Worm (Caenorhabditis elegans) whole organism, early embryonic: ENCODE results near the gene Y42A5A.5.

ENCODE experiments used
- B0310.2 ChIP-seq: sonication (generic microtip); optimal IDR thresholded peaks from 2 replicates; lab custom pipeline; 2016; ENCODE audit warnings: mild to moderate bottlenecking, missing genetic modification characterization, missing compliant biosample characterization
- F13C5.2 ChIP-seq: sonication (generic microtip); optimal IDR thresholded peaks from 2 replicates; lab custom pipeline; 2017; ENCODE audit warnings: mild to moderate bottlenecking, missing genetic modification characterization, inconsistent platforms, missing compliant biosample characterization
- aly-1 ChIP-seq: sonication (generic microtip); optimal IDR thresholded peaks from 2 replicates; lab custom pipeline; 2016; ENCODE audit warnings: missing genetic modification characterization, missing compliant biosample characterization
- ama-1 ChIP-seq: fragments of 150-350 bp; optimal IDR thresholded peaks from 2 replicates; lab custom pipeline; 2014
- ceh-13 ChIP-seq: fragments of 200-800 bp; sonication (Bioruptor generic); optimal IDR thresholded peaks from 2 replicates; lab custom pipeline; 2018; ENCODE audit warnings: mild to moderate bottlenecking, missing genetic modification characterization, missing compliant biosample characterization
- ceh-36 ChIP-seq: sonication (generic microtip); optimal IDR thresholded peaks from 2 replicates; lab custom pipeline; 2016; ENCODE audit warnings: missing genetic modification characterization, inconsistent platforms, missing compliant biosample characterization
- ets-7 ChIP-seq: sonication (generic microtip); optimal IDR thresholded peaks from 2 replicates; lab custom pipeline; 2016; ENCODE audit warnings: missing genotype, missing genetic modification characterization, missing compliant biosample characterization
- flt-1 ChIP-seq: fragments of 200-800 bp; sonication (Bioruptor generic); IDR thresholded peaks from 2 replicates; pipeline ENCODE4 v1.3.6; 2022; ENCODE audit warnings: missing genetic modification characterization, missing compliant biosample characterization
- hmbx-1 ChIP-seq: sonication (generic microtip); optimal IDR thresholded peaks from 2 replicates; lab custom pipeline; 2016; ENCODE audit warnings: mild to moderate bottlenecking, missing genetic modification characterization, missing compliant biosample characterization
- hmg-4 ChIP-seq: fragments of 200-800 bp; sonication (Bioruptor generic); optimal IDR thresholded peaks from 2 replicates; lab custom pipeline; 2018; ENCODE audit warnings: mild to moderate bottlenecking, missing genetic modification characterization, missing compliant biosample characterization
- hnd-1 ChIP-seq: sonication (generic microtip); optimal IDR thresholded peaks from 2 replicates; lab custom pipeline; 2016; ENCODE audit warnings: missing genetic modification characterization, missing compliant biosample characterization
- pes-1 ChIP-seq: fragments of 200-800 bp; sonication (Bioruptor generic); IDR thresholded peaks from 2 replicates; pipeline ENCODE4 v1.3.6; 2022; ENCODE audit warnings: missing genetic modification reagents, missing genetic modification characterization, missing compliant biosample characterization
- scrt-1 ChIP-seq: fragments of 200-800 bp; sonication (Bioruptor generic); IDR thresholded peaks from 2 replicates; pipeline ENCODE4 v1.3.6; 2022; ENCODE audit warnings: missing genetic modification characterization, missing compliant biosample characterization
- sea-1 ChIP-seq: fragments of 200-800 bp; sonication (Bioruptor generic); conservative IDR thresholded peaks from 2 replicates; pipeline ENCODE4 v1.3.6; 2022; ENCODE audit warnings: missing genetic modification characterization, missing compliant biosample characterization
- tbx-11 ChIP-seq: fragments of 200-800 bp; sonication (Bioruptor generic); IDR thresholded peaks from 2 replicates; pipeline ENCODE4 v1.3.6; 2022; ENCODE audit warnings: missing genetic modification characterization, missing compliant biosample characterization
- tbx-37 ChIP-seq: fragments of 200-800 bp; sonication (Bioruptor generic); conservative IDR thresholded peaks from 2 replicates; pipeline ENCODE4 v1.3.6; 2022; ENCODE audit warnings: missing genetic modification reagents, missing genetic modification characterization, missing compliant biosample characterization
- tra-4 ChIP-seq: sonication (generic microtip); optimal IDR thresholded peaks from 2 replicates; lab custom pipeline; 2017; ENCODE audit warnings: missing genetic modification characterization, missing compliant biosample characterization

Gene Y42A5A.5

DNA sequence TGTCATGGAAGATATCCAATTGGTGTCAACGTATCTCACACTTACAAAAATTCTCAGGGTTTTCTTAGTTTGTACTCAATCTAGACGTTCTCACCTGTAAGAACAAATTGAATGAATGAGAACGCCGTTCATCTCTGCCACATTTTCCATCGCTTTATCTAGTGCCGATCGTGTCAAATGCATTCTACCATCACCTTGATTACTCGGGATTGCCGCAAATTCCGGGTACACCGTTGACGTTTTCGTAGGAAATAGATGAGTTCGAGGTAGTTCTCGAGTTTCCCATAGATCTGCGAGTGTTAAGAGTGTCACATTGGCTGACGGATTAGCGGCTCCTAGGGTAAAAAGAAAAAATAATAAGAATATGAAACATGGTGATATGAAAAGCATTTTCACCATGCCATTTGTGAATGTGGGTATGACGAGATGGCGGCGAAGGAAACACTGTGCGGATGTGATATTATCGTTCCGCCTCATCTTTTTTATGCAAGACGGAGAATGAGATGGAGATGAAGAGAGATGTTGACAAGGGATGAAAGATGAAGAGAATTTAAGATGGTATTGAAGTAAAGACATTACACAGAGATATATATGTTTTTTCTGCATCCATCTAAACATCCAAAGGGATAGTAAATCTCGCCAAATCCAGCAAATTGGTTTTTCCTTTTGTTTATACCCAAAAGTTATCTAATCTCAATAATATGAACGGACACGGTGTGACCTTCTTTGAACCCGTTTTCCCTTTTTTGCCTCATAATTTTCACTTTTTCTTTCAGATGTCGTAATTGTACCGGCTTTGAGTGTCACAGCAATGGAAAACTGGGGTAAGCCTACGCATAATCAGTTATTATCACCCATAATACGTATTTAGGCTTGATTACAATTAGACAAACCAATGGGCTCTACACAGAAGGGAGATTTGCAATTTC, 16.1 kb downstream of the Y42A5A.5 start, which contains the start of gene lact-8:
TSS of gene lact-8 (minus strand) at position 445 of the 929 bp plus-strand sequence.
- TF ChIP-seq flt-1 (no peak), tbx-11 (GFP tag; lab: Robert Waterston, UW) (no peak), scrt-1 (GFP tag; lab: Robert Waterston, UW) (no peak), ama-1 (lab: Kevin White, UChicago) (no peak), ceh-13 (no peak), hmg-4 (GFP tag; lab: Kevin White, UChicago) (no peak), pes-1 (GFP tag; lab: Robert Waterston, UW) (no peak), B0310.2 (no peak), hmbx-1 (tag; lab: Kevin White, UChicago) (no peak), aly-1 (tag; lab: Kevin White, UChicago) (no peak), F13C5.2 (no peak), ceh-36 (no peak), tbx-37 (GFP tag; lab: Robert Waterston, UW) (no peak), sea-1 (no peak), hnd-1 (tag; lab: Kevin White, UChicago) (no peak), ets-7 (tag; lab: Kevin White, UChicago) (no peak), tra-4 (tag; lab: Kevin White, UChicago) (no peak)

DNA sequence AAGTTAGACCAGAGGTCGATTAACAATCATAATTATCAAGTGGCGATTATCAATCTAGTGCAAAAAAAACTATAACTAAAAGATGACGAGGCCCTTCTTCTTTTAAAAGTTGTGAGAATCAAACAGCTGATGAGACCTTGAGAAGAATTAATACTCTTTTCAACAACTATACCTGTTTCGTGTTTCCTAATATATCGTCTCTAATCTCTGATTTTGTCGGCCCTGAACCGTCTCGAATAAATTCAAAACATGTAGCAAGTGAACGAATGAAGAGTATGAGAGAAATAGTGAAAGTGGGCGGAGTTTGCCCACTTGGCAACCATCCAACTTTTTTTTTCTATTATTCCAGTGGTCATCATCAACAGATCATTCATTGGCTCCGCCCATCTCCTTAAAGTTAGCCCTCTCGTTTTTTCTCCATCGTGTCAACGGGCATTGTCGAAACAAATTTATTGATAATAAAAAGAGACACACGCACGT, 22.0 kb downstream of the Y42A5A.5 start, which contains the start of gene Y42A5A.1:
TSS of gene Y42A5A.1 (plus strand) at position 430 of the 480 bp plus-strand sequence.
- TF ChIP-seq ceh-36, result no peak
- no peak for TF ChIP-seq hnd-1 (tag; lab: Kevin White, UChicago)
- TF ChIP-seq tbx-11 (GFP tag; lab: Robert Waterston, UW), result no peak
- no peak for TF ChIP-seq F13C5.2
- TF ChIP-seq tra-4 (tag; lab: Kevin White, UChicago), result no peak
- no peak for TF ChIP-seq tbx-37 (GFP tag; lab: Robert Waterston, UW)
- no peak for TF ChIP-seq scrt-1 (GFP tag; lab: Robert Waterston, UW)
- no peak for TF ChIP-seq ama-1 (lab: Kevin White, UChicago)
- no peak for TF ChIP-seq pes-1 (GFP tag; lab: Robert Waterston, UW)
- TF ChIP-seq hmbx-1 (tag; lab: Kevin White, UChicago), result no peak
- TF ChIP-seq ceh-13, result no peak
- TF ChIP-seq ets-7 (tag; lab: Kevin White, UChicago), result no peak
- TF ChIP-seq flt-1, result no peak
- TF ChIP-seq sea-1, result no peak
- TF ChIP-seq hmg-4 (GFP tag; lab: Kevin White, UChicago), result no peak
- no peak for TF ChIP-seq aly-1 (tag; lab: Kevin White, UChicago)
- TF ChIP-seq B0310.2, result no peak

DNA sequence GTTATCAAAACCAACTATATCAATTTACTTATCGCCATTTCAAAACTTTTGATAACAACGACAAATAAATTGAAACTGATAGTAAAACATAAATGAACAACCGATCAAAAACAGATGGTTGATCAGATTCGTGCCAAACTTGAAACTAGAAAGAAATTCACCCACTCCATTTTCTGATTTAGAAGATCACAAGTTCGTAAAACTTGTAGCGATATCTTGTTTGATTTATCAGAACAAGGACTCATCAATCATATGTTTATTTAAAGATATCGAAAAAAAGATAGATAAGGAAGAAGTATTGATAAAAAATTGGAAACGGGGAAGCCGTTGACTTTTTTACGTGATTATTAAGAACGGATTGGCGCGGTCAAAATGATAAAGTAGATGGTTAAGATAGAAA, 22.4 kb downstream of the Y42A5A.5 start:
- TF ChIP-seq hmg-4 (GFP tag; lab: Kevin White, UChicago) (no peak), flt-1 (no peak), F13C5.2 (no peak), ceh-36 (no peak), ama-1 (lab: Kevin White, UChicago) (no peak), hnd-1 (tag; lab: Kevin White, UChicago) (no peak), B0310.2 (no peak)

DNA sequence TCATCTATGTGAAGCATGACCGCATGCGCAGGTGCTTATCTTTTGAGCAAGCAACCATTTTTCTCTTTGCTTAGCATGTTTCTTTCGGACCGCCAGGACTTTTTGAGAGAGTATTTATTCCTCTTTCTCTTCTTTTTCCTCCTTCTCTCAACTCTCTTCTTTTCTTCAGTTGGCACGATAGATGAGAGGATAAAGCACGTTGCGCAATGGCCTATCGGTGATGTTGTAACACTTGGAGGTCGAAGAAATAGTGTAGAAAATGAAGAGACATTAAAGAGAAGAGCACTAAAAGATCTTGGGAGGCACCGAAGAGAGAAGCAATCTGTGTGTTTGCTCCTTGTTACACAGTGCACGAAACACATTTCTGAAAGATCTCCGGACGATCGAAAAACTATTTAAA, 25.9 kb downstream of the Y42A5A.5 start:
- TF ChIP-seq flt-1, result no peak
- TF ChIP-seq hmbx-1 (tag; lab: Kevin White, UChicago), result no peak
- no peak for TF ChIP-seq ama-1 (lab: Kevin White, UChicago)
- TF ChIP-seq hmg-4 (GFP tag; lab: Kevin White, UChicago), result peak; percentile 22
- no peak for TF ChIP-seq ceh-36
- peak; percentile 35 for TF ChIP-seq F13C5.2

DNA sequence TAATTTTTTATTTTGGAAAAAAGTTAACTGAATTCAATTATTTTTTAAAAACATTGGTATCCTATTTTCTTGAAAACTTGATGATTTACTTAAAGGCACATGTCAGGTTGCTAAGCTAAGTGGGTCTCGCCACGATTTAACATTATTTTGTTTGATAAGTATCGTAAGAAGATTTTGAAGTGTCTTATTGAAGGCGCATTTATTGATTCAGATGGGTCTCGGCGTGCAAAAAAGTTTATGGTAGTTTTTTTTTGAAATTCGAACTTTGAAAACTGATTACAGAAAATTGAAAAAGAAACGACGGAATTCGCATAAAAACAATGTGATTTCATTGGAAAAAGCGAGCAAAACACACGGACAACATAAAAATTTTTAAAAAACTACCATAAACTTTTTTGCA, 26.6 kb downstream of the Y42A5A.5 start:
- TF ChIP-seq ceh-13 (no peak), B0310.2 (no peak), tbx-37 (GFP tag; lab: Robert Waterston, UW) (no peak), tbx-11 (GFP tag; lab: Robert Waterston, UW) (no peak), flt-1 (no peak), aly-1 (tag; lab: Kevin White, UChicago) (no peak), scrt-1 (GFP tag; lab: Robert Waterston, UW) (no peak), F13C5.2 (no peak), pes-1 (GFP tag; lab: Robert Waterston, UW) (no peak), tra-4 (tag; lab: Kevin White, UChicago) (no peak), hmg-4 (GFP tag; lab: Kevin White, UChicago) (no peak), hnd-1 (tag; lab: Kevin White, UChicago) (no peak), hmbx-1 (tag; lab: Kevin White, UChicago) (no peak), ama-1 (lab: Kevin White, UChicago) (no peak), sea-1 (no peak), ets-7 (tag; lab: Kevin White, UChicago) (no peak), ceh-36 (no peak)

DNA sequence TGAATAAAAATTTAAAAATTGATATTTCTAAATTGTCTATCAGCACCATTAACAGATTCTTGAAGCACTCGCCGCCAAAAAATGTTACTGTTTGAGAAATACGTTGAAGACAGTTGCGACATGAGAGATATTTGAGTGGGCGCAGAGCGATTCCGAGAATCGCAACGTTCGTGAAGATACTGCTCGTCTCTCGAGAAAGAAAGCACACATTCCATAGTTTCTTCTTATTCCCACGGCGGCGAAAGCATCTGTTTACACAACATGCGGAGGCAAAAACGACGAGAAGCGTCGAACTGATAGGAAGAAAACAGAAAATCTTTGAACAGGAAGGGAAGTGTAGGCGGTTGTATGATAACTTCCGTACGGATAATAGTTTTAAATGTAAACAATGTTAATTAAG, 27.1 kb downstream of the Y42A5A.5 start:
- TF ChIP-seq B0310.2 (no peak), flt-1 (no peak), tra-4 (tag; lab: Kevin White, UChicago) (no peak), hmbx-1 (tag; lab: Kevin White, UChicago) (no peak), ceh-36 (no peak), tbx-37 (GFP tag; lab: Robert Waterston, UW) (no peak), hnd-1 (tag; lab: Kevin White, UChicago) (no peak), ceh-13 (no peak), scrt-1 (GFP tag; lab: Robert Waterston, UW) (no peak), hmg-4 (GFP tag; lab: Kevin White, UChicago) (no peak), ets-7 (tag; lab: Kevin White, UChicago) (no peak), ama-1 (lab: Kevin White, UChicago) (no peak), tbx-11 (GFP tag; lab: Robert Waterston, UW) (no peak), pes-1 (GFP tag; lab: Robert Waterston, UW) (no peak), F13C5.2 (no peak), sea-1 (no peak), aly-1 (tag; lab: Kevin White, UChicago) (no peak)
